Worm (Caenorhabditis elegans) whole organism, mixed stage, embryonic: ENCODE data around the gene unc-82.

Experiments used
- M03D4.4 ChIP-seq: sonication (generic microtip); optimal IDR thresholded peaks from 2 replicates; lab custom pipeline; 2017; ENCODE audit warnings: mild to moderate bottlenecking, missing genetic modification characterization, missing compliant biosample characterization
- bed-3 ChIP-seq: fragments of 200-800 bp; sonication (Bioruptor generic); optimal IDR thresholded peaks from 3 replicates; lab custom pipeline; 2018; ENCODE audit warnings: mild to moderate bottlenecking, missing genetic modification characterization, moderate library complexity, missing compliant biosample characterization
- blmp-1 ChIP-seq: fragments of 150-350 bp; optimal IDR thresholded peaks from 2 replicates; lab custom pipeline; 2014; ENCODE audit warnings: missing biosample characterization, missing genetic modification characterization
- ceh-39 ChIP-seq: fragments of 150-350 bp; optimal IDR thresholded peaks from 2 replicates; lab custom pipeline; 2014; ENCODE audit warnings: missing biosample characterization, missing genetic modification characterization
- ceh-43 ChIP-seq: fragments of 200-800 bp; sonication (Bioruptor generic); optimal IDR thresholded peaks from 2 replicates; lab custom pipeline; 2018; ENCODE audit warnings: mild to moderate bottlenecking, missing genetic modification characterization, moderate library complexity, missing compliant biosample characterization
- ceh-83 ChIP-seq: fragments of 200-800 bp; sonication (Bioruptor generic); optimal IDR thresholded peaks from 2 replicates; lab custom pipeline; 2018; ENCODE audit warnings: mild to moderate bottlenecking, missing genetic modification characterization, missing compliant biosample characterization
- ces-1 ChIP-seq: fragments of 150-350 bp; optimal IDR thresholded peaks from 2 replicates; lab custom pipeline; 2014; ENCODE audit warnings: missing biosample characterization, missing genetic modification reagents, missing genetic modification characterization
- cnd-1 ChIP-seq: fragments of 200-800 bp; sonication (Bioruptor generic); optimal IDR thresholded peaks from 2 replicates; lab custom pipeline; 2018; ENCODE audit warnings: mild to moderate bottlenecking, missing genetic modification characterization, missing compliant biosample characterization
- drap-1 ChIP-seq: fragments of 200-800 bp; sonication (Bioruptor generic); optimal IDR thresholded peaks from 3 replicates; lab custom pipeline; 2018; ENCODE audit warnings: mild to moderate bottlenecking, missing genetic modification characterization, missing compliant biosample characterization
- elt-1 ChIP-seq: sonication (generic microtip); optimal IDR thresholded peaks from 2 replicates; lab custom pipeline; 2017; ENCODE audit warnings: missing genetic modification characterization, mild to moderate bottlenecking, missing compliant biosample characterization, antibody characterized with exemption, moderate library complexity, borderline replicate concordance; ENCODE audit not compliant: insufficient read depth
- elt-3 ChIP-seq: fragments of 150-350 bp; optimal IDR thresholded peaks from 2 replicates; lab custom pipeline; 2014; ENCODE audit warnings: missing biosample characterization, missing genetic modification characterization
- flh-1 ChIP-seq: fragments of 200-800 bp; sonication (Bioruptor generic); optimal IDR thresholded peaks from 2 replicates; lab custom pipeline; 2018; ENCODE audit warnings: mild to moderate bottlenecking, missing genetic modification characterization, moderate library complexity, missing compliant biosample characterization
- ham-2 ChIP-seq: fragments of 200-800 bp; sonication (Bioruptor generic); optimal IDR thresholded peaks from 2 replicates; lab custom pipeline; 2018; ENCODE audit warnings: mild to moderate bottlenecking, missing genetic modification characterization, missing compliant biosample characterization
- hlh-1 ChIP-seq: fragments of 150-350 bp; optimal IDR thresholded peaks from 2 replicates; lab custom pipeline; 2014; ENCODE audit warnings: missing biosample characterization, missing genetic modification reagents, missing genetic modification characterization
- lin-13 ChIP-seq: fragments of 150-350 bp; optimal IDR thresholded peaks from 2 replicates; lab custom pipeline; 2014; ENCODE audit warnings: missing biosample characterization, missing genetic modification characterization
- lin-32 ChIP-seq: fragments of 200-800 bp; sonication (Bioruptor generic); optimal IDR thresholded peaks from 2 replicates; lab custom pipeline; 2018; ENCODE audit warnings: mild to moderate bottlenecking, missing genetic modification characterization, missing compliant biosample characterization
- lsy-2 ChIP-seq: fragments of 150-350 bp; optimal IDR thresholded peaks from 2 replicates; lab custom pipeline; 2014; ENCODE audit warnings: missing biosample characterization, missing genetic modification characterization
- mab-5 ChIP-seq: fragments of 150-350 bp; optimal IDR thresholded peaks from 2 replicates; lab custom pipeline; 2014; ENCODE audit warnings: missing biosample characterization, missing genetic modification characterization
- mep-1 ChIP-seq: fragments of 150-350 bp; optimal IDR thresholded peaks from 2 replicates; lab custom pipeline; 2017; ENCODE audit warnings: missing biosample characterization, missing genetic modification reagents, missing genetic modification characterization, inconsistent platforms
- mls-2 ChIP-seq: sonication (generic microtip); optimal IDR thresholded peaks from 2 replicates; lab custom pipeline; 2016; ENCODE audit warnings: mild to moderate bottlenecking, missing genetic modification characterization, moderate library complexity, missing compliant biosample characterization
- nhr-12 ChIP-seq: fragments of 150-350 bp; optimal IDR thresholded peaks from 2 replicates; lab custom pipeline; 2014; ENCODE audit warnings: missing biosample characterization, missing genetic modification characterization
- nhr-2 ChIP-seq: fragments of 150-350 bp; optimal IDR thresholded peaks from 2 replicates; lab custom pipeline; 2014; ENCODE audit warnings: missing biosample characterization, missing genetic modification characterization
- nhr-237 ChIP-seq: fragments of 150-350 bp; optimal IDR thresholded peaks from 2 replicates; lab custom pipeline; 2014; ENCODE audit warnings: missing biosample characterization, missing genetic modification characterization
- nhr-28 ChIP-seq: fragments of 150-350 bp; optimal IDR thresholded peaks from 2 replicates; lab custom pipeline; 2014; ENCODE audit warnings: missing biosample characterization, missing genetic modification characterization
- nhr-76 ChIP-seq: sonication (generic microtip); optimal IDR thresholded peaks from 2 replicates; lab custom pipeline; 2017; ENCODE audit warnings: missing biosample characterization, missing genetic modification characterization
- pha-4 ChIP-seq: fragments of 150-350 bp; optimal IDR thresholded peaks from 2 replicates; lab custom pipeline; 2018; ENCODE audit warnings: missing biosample characterization, missing genetic modification reagents, missing genetic modification characterization
- sem-2 ChIP-seq: fragments of 200-800 bp; sonication (Bioruptor generic); optimal IDR thresholded peaks from 2 replicates; lab custom pipeline; 2018; ENCODE audit warnings: mild to moderate bottlenecking, missing genetic modification characterization, missing compliant biosample characterization
- snpc-4 ChIP-seq: fragments of 150-350 bp; optimal IDR thresholded peaks from 2 replicates; lab custom pipeline; 2014; ENCODE audit warnings: missing biosample characterization, missing genetic modification characterization
- sptf-1 ChIP-seq: sonication (generic microtip); optimal IDR thresholded peaks from 2 replicates; lab custom pipeline; 2017; ENCODE audit warnings: mild to moderate bottlenecking, missing genetic modification characterization, moderate library complexity, missing compliant biosample characterization
- tbx-8 ChIP-seq: fragments of 200-800 bp; sonication (Bioruptor generic); optimal IDR thresholded peaks from 2 replicates; lab custom pipeline; 2018; ENCODE audit warnings: mild to moderate bottlenecking, missing genetic modification characterization, moderate library complexity, missing compliant biosample characterization
- unc-120 ChIP-seq: sonication (generic microtip); optimal IDR thresholded peaks from 2 replicates; lab custom pipeline; 2017; ENCODE audit warnings: missing genetic modification characterization, missing compliant biosample characterization; ENCODE audit not compliant: poor library complexity, severe bottlenecking
- unc-39 ChIP-seq: fragments of 150-350 bp; optimal IDR thresholded peaks from 2 replicates; lab custom pipeline; 2014; ENCODE audit warnings: missing biosample characterization, missing genetic modification characterization
- unc-62 ChIP-seq: fragments of 150-350 bp; optimal IDR thresholded peaks from 2 replicates; lab custom pipeline; 2014; ENCODE audit warnings: missing biosample characterization, missing genetic modification reagents, missing genetic modification characterization
- zip-8 ChIP-seq: fragments of 150-350 bp; optimal IDR thresholded peaks from 2 replicates; lab custom pipeline; 2014; ENCODE audit warnings: missing biosample characterization, missing genetic modification characterization
- ztf-11 ChIP-seq: fragments of 150-350 bp; optimal IDR thresholded peaks from 2 replicates; lab custom pipeline; 2014; ENCODE audit warnings: missing biosample characterization, missing genetic modification characterization

The unc-82 gene

ce11 chrIV:7487554-7488456, 63.5 kb downstream of the unc-82 start, which contains the start of the genes his-60 and his-59:
Gene his-60, minus strand, starts transcription at chrIV:7487992.
Gene his-59, plus strand, starts transcription at chrIV:7488249.
- TF ChIP-seq ceh-39 (tag; lab: Kevin White, UChicago) (peak; percentile 80), tbx-8 (GFP tag; lab: Kevin White, UChicago) (peak; percentile 26), ces-1 (peak; percentile 6), hlh-1 (tag; lab: Kevin White, UChicago) (no peak), drap-1 (GFP tag; lab: Kevin White, UChicago) (peak; percentile 63), lin-13 (tag; lab: Kevin White, UChicago) (peak; percentile 97), lin-32 (GFP tag; lab: Kevin White, UChicago) (peak; percentile 84), ztf-11 (tag; lab: Kevin White, UChicago) (peak; percentile 93), mls-2 (tag; lab: Kevin White, UChicago) (peak; percentile 52), M03D4.4 (tag; lab: Kevin White, UChicago) (peak; percentile 77), ceh-43 (GFP tag; lab: Kevin White, UChicago) (peak; percentile 48), unc-39 (tag; lab: Kevin White, UChicago) (peak; percentile 24), mep-1 (tag; lab: Kevin White, UChicago) (peak; percentile 70), nhr-28 (tag; lab: Kevin White, UChicago) (no peak), sem-2 (GFP tag; lab: Kevin White, UChicago) (peak; percentile 63), elt-3 (tag; lab: Kevin White, UChicago) (no peak), nhr-2 (tag; lab: Kevin White, UChicago) (peak; percentile 51), unc-62 (peak; percentile 25), blmp-1 (tag; lab: Kevin White, UChicago) (no peak), cnd-1 (tag; lab: Kevin White, UChicago) (peak; percentile 92), nhr-12 (tag; lab: Kevin White, UChicago) (peak; percentile 53), mab-5 (tag; lab: Kevin White, UChicago) (no peak), ceh-83 (peak; percentile 83), snpc-4 (tag; lab: Kevin White, UChicago) (no peak), flh-1 (no peak), elt-1 (no peak), nhr-237 (tag; lab: Kevin White, UChicago) (no peak), zip-8 (no peak), nhr-76 (tag; lab: Kevin White, UChicago) (no peak), sptf-1 (peak; percentile 44), bed-3 (GFP tag; lab: Kevin White, UChicago) (no peak), unc-120 (tag; lab: Kevin White, UChicago) (no peak), pha-4 (peak; percentile 88), ham-2 (GFP tag; lab: Kevin White, UChicago) (no peak), lsy-2 (peak; percentile 24)

- TF ChIP-seq zip-8 (no peak), sem-2 (GFP tag; lab: Kevin White, UChicago) (no peak), ceh-39 (tag; lab: Kevin White, UChicago) (no peak), mep-1 (tag; lab: Kevin White, UChicago) (no peak), mls-2 (tag; lab: Kevin White, UChicago) (no peak), lin-32 (GFP tag; lab: Kevin White, UChicago) (no peak), mab-5 (tag; lab: Kevin White, UChicago) (no peak), nhr-76 (tag; lab: Kevin White, UChicago) (no peak), lin-13 (tag; lab: Kevin White, UChicago) (no peak), snpc-4 (tag; lab: Kevin White, UChicago) (no peak), unc-39 (tag; lab: Kevin White, UChicago) (no peak), blmp-1 (tag; lab: Kevin White, UChicago) (no peak), ham-2 (GFP tag; lab: Kevin White, UChicago) (no peak), elt-3 (tag; lab: Kevin White, UChicago) (no peak), ceh-83 (no peak), nhr-2 (tag; lab: Kevin White, UChicago) (no peak), ztf-11 (tag; lab: Kevin White, UChicago) (no peak), tbx-8 (GFP tag; lab: Kevin White, UChicago) (no peak)
Measured at ce11 chrIV:7488457-7488783, 64.1 kb downstream of the unc-82 start.
